Fruit fly (Drosophila melanogaster) whole organism, embryonic: Measurements from ENCODE around the gene SerRS-m.
A peak's percentile ranks its signal among the peaks of the same experiment; 100 is the strongest.

Source experiments
- Abd-B ChIP-seq: fragments of 200-800 bp; sonication (Bioruptor generic); optimal IDR thresholded peaks from 2 replicates; lab custom pipeline; 2018; ENCODE audit warnings: missing biosample characterization, mild to moderate bottlenecking, missing genetic modification characterization, moderate library complexity
- Antp ChIP-seq: fragments of 200-800 bp; sonication (Bioruptor generic); optimal IDR thresholded peaks from 3 replicates; lab custom pipeline; 2016; ENCODE audit warnings: missing biosample characterization, missing genetic modification characterization
- CG15601 ChIP-seq: fragments of 200-800 bp; sonication (Bioruptor generic); optimal IDR thresholded peaks from 3 replicates; lab custom pipeline; 2019; ENCODE audit warnings: missing biosample characterization, mild to moderate bottlenecking, missing genetic modification characterization, moderate library complexity
- CG1603 ChIP-seq: fragments of 200-800 bp; sonication (Bioruptor generic); optimal IDR thresholded peaks from 2 replicates; lab custom pipeline; 2019; ENCODE audit warnings: missing biosample characterization, mild to moderate bottlenecking, missing genetic modification characterization, moderate library complexity
- CG18011 ChIP-seq: fragments of 200-800 bp; sonication (Bioruptor generic); optimal IDR thresholded peaks from 2 replicates; lab custom pipeline; 2017; ENCODE audit warnings: missing biosample characterization, missing genetic modification characterization, mild to moderate bottlenecking, moderate library complexity, missing genotype
- CG30020 ChIP-seq: fragments of 200-800 bp; optimal IDR thresholded peaks from 2 replicates; lab custom pipeline; 2019; ENCODE audit warnings: missing biosample characterization, mild to moderate bottlenecking, missing genetic modification characterization, moderate library complexity
- CG33557 ChIP-seq: fragments of 200-800 bp; sonication (Bioruptor generic); optimal IDR thresholded peaks from 2 replicates; lab custom pipeline; 2019; ENCODE audit warnings: missing biosample characterization, mild to moderate bottlenecking, missing genetic modification characterization, moderate library complexity
- CG4617 ChIP-seq: fragments of 200-800 bp; sonication (Bioruptor generic); optimal IDR thresholded peaks from 3 replicates; lab custom pipeline; 2016; ENCODE audit warnings: missing biosample characterization, missing genetic modification characterization, borderline replicate concordance
- CG8924 ChIP-seq: fragments of 200-800 bp; optimal IDR thresholded peaks from 3 replicates; lab custom pipeline; 2019; ENCODE audit warnings: missing biosample characterization, mild to moderate bottlenecking, missing genetic modification characterization, moderate library complexity
- CG9727 ChIP-seq: fragments of 200-800 bp; sonication (Bioruptor generic); optimal IDR thresholded peaks from 3 replicates; lab custom pipeline; 2017; ENCODE audit warnings: missing biosample characterization, mild to moderate bottlenecking, missing genetic modification characterization
- Chrac-16 ChIP-seq: fragments of 200-800 bp; sonication (Bioruptor generic); optimal IDR thresholded peaks from 3 replicates; lab custom pipeline; 2016; ENCODE audit warnings: missing biosample characterization, missing genetic modification characterization
- CoRest ChIP-seq: fragments of 200-800 bp; sonication (Bioruptor generic); optimal IDR thresholded peaks from 3 replicates; lab custom pipeline; 2018; ENCODE audit warnings: missing biosample characterization, mild to moderate bottlenecking, missing genetic modification characterization, moderate library complexity
- Dad ChIP-seq: fragments of 200-800 bp; sonication (Bioruptor generic); optimal IDR thresholded peaks from 3 replicates; lab custom pipeline; 2016; ENCODE audit warnings: missing biosample characterization, missing genetic modification characterization
- Doc2 ChIP-seq: fragments of 200-800 bp; sonication (Bioruptor generic); IDR thresholded peaks from 2 replicates; pipeline ENCODE4 v1.3.6; 2022; ENCODE audit warnings: missing biosample characterization, missing genetic modification characterization
- Drgx ChIP-seq: fragments of 200-800 bp; sonication (Bioruptor generic); IDR thresholded peaks from 2 replicates; pipeline ENCODE4 v1.3.6; 2022; ENCODE audit warnings: missing biosample characterization, missing genetic modification characterization
- E2f1 ChIP-seq: fragments of 200-800 bp; sonication (Bioruptor generic); IDR thresholded peaks from 2 replicates; pipeline ENCODE4 v1.3.6; 2022; ENCODE audit warnings: missing biosample characterization, missing genetic modification characterization
- Eip74EF ChIP-seq, 2 experiments: fragments of 200-800 bp in 1 of 2; fragments of >200 bp in 1 of 2; sonication (Bioruptor generic) in 1 of 2; optimal IDR thresholded peaks; 2 replicates each; lab custom pipeline; 2017 to 2019; ENCODE audit warnings: missing biosample characterization in 2 of 2, missing genetic modification characterization in 2 of 2, mild to moderate bottlenecking in 1 of 2, moderate library complexity in 1 of 2
- Ets97D ChIP-seq: fragments of 200-800 bp; sonication (Bioruptor generic); optimal IDR thresholded peaks from 3 replicates; lab custom pipeline; 2016; ENCODE audit warnings: missing biosample characterization, missing genetic modification characterization
- MESR4 ChIP-seq: fragments of 200-800 bp; sonication (Bioruptor generic); optimal IDR thresholded peaks from 2 replicates; lab custom pipeline; 2018; ENCODE audit warnings: missing biosample characterization, mild to moderate bottlenecking, missing genetic modification characterization, moderate library complexity
- NC2α ChIP-seq: fragments of 200-800 bp; sonication (Bioruptor generic); optimal IDR thresholded peaks from 2 replicates; lab custom pipeline; 2016; ENCODE audit warnings: missing biosample characterization, missing genetic modification characterization
- NFAT ChIP-seq: fragments of 200-800 bp; sonication (Bioruptor generic); IDR thresholded peaks from 2 replicates; pipeline ENCODE4 v1.3.6; 2022; ENCODE audit warnings: missing biosample characterization, missing genetic modification characterization
- Nf-YB ChIP-seq: fragments of 200-800 bp; sonication (Bioruptor generic); optimal IDR thresholded peaks from 3 replicates; lab custom pipeline; 2019; ENCODE audit warnings: missing biosample characterization, mild to moderate bottlenecking, missing genetic modification characterization, moderate library complexity
- Opbp ChIP-seq: fragments of 200-800 bp; sonication (Bioruptor generic); IDR thresholded peaks from 3 replicates; pipeline ENCODE4 v1.3.6; 2022; ENCODE audit warnings: missing biosample characterization, missing genetic modification characterization; ENCODE audit not compliant: partially characterized antibody
- Ptx1 ChIP-seq: fragments of 200-800 bp; sonication (Bioruptor generic); IDR thresholded peaks from 2 replicates; pipeline ENCODE4 v1.3.6; 2022; ENCODE audit warnings: missing biosample characterization, missing genetic modification characterization
- Rfx ChIP-seq: fragments of 200-800 bp; sonication (Bioruptor generic); IDR thresholded peaks from 2 replicates; pipeline ENCODE4 v1.3.6; 2022; ENCODE audit warnings: missing biosample characterization, missing genetic modification characterization
- Side ChIP-seq: fragments of 200-800 bp; sonication (Bioruptor generic); optimal IDR thresholded peaks from 2 replicates; lab custom pipeline; 2016; ENCODE audit warnings: missing biosample characterization, missing genetic modification characterization
- Six4 ChIP-seq: fragments of 200-800 bp; sonication (Bioruptor generic); optimal IDR thresholded peaks from 2 replicates; lab custom pipeline; 2016; ENCODE audit warnings: missing biosample characterization, missing genetic modification characterization
- bcd ChIP-seq: fragments of 200-800 bp; sonication (Bioruptor generic); optimal IDR thresholded peaks from 2 replicates; lab custom pipeline; 2017; ENCODE audit warnings: missing biosample characterization, mild to moderate bottlenecking, missing genetic modification characterization
- bsh ChIP-seq, 2 experiments: fragments of 200-800 bp; sonication (Bioruptor generic); optimal IDR thresholded peaks; 2 replicates each; lab custom pipeline; 2017 to 2018; ENCODE audit warnings: mild to moderate bottlenecking in 2 of 2, missing biosample characterization in 2 of 2, missing genetic modification characterization in 2 of 2, moderate library complexity in 1 of 2
- cas ChIP-seq: fragments of 200-800 bp; sonication (Bioruptor generic); IDR thresholded peaks from 2 replicates; pipeline ENCODE4 v1.3.6; 2022; ENCODE audit warnings: missing biosample characterization, missing genetic modification characterization
- chif ChIP-seq, 2 experiments: fragments of 200-800 bp; sonication (Bioruptor generic); optimal IDR thresholded peaks; 3 replicates each; lab custom pipeline; 2016; ENCODE audit warnings: missing biosample characterization in 2 of 2, missing genetic modification characterization in 2 of 2
- crp ChIP-seq, 2 experiments: fragments of 200-800 bp; sonication (Bioruptor generic); optimal IDR thresholded peaks; 2 replicates in 1 of 2; 3 replicates in 1 of 2; lab custom pipeline; 2017; ENCODE audit warnings: missing biosample characterization in 2 of 2, missing genetic modification characterization in 2 of 2, mild to moderate bottlenecking in 1 of 2, moderate library complexity in 1 of 2
- dysf ChIP-seq: fragments of 200-800 bp; sonication (Bioruptor generic); IDR thresholded peaks from 3 replicates; pipeline ENCODE4 v1.3.6; 2022; ENCODE audit warnings: missing biosample characterization, missing genetic modification characterization
- fu2 ChIP-seq: fragments of 200-800 bp; sonication (Bioruptor generic); optimal IDR thresholded peaks from 2 replicates; lab custom pipeline; 2016; ENCODE audit warnings: missing biosample characterization, missing genetic modification characterization
- grn ChIP-seq: fragments of 200-800 bp; sonication (Bioruptor generic); optimal IDR thresholded peaks from 3 replicates; lab custom pipeline; 2017; ENCODE audit warnings: missing biosample characterization, missing genetic modification characterization
- hbn ChIP-seq: fragments of 200-800 bp; sonication (Bioruptor generic); IDR thresholded peaks from 2 replicates; pipeline ENCODE4 v1.3.6; 2022; ENCODE audit warnings: missing biosample characterization, missing genetic modification characterization; ENCODE audit not compliant: partially characterized antibody
- insv ChIP-seq, 2 experiments: fragments of 200-800 bp; sonication (Bioruptor generic); optimal IDR thresholded peaks; 3 replicates each; lab custom pipeline; 2016 to 2018; ENCODE audit warnings: missing biosample characterization in 2 of 2, missing genetic modification characterization in 2 of 2
- luna ChIP-seq: fragments of 200-800 bp; sonication (Bioruptor generic); optimal IDR thresholded peaks from 2 replicates; lab custom pipeline; 2016; ENCODE audit warnings: missing biosample characterization, missing genetic modification characterization
- pho ChIP-seq: fragments of 200-800 bp; sonication (Bioruptor generic); optimal IDR thresholded peaks from 2 replicates; lab custom pipeline; 2016; ENCODE audit warnings: missing biosample characterization, missing genetic modification characterization
- phol ChIP-seq: fragments of 200-800 bp; sonication (Bioruptor generic); optimal IDR thresholded peaks from 3 replicates; lab custom pipeline; 2018; ENCODE audit warnings: missing biosample characterization, mild to moderate bottlenecking, missing genetic modification characterization, moderate library complexity
- prd ChIP-seq, 3 experiments: fragments of >200 bp in 2 of 3; fragments of 200-800 bp in 1 of 3; sonication (Bioruptor generic) in 1 of 3; optimal IDR thresholded peaks in 2 of 3; IDR thresholded peaks in 1 of 3; 2 replicates in 2 of 3; 3 replicates in 1 of 3; pipeline versions ENCODE4 v1.3.6 to Lab custom; 2017 to 2022; ENCODE audit warnings: missing biosample characterization in 1 of 3, missing genetic modification characterization in 1 of 3
- ro ChIP-seq: fragments of 200-800 bp; sonication (Bioruptor generic); IDR thresholded peaks from 2 replicates; pipeline ENCODE4 v1.3.6; 2022; ENCODE audit warnings: missing biosample characterization, missing genetic modification characterization
- sens ChIP-seq: fragments of 200-800 bp; sonication (Bioruptor generic); peaks from one replicate; lab custom pipeline; 2016; ENCODE audit warnings: missing biosample characterization, missing genetic modification characterization
- shn ChIP-seq: fragments of 200-800 bp; sonication (Bioruptor generic); optimal IDR thresholded peaks from 3 replicates; lab custom pipeline; 2016; ENCODE audit warnings: missing biosample characterization, missing genetic modification characterization
- sob ChIP-seq: fragments of 200-800 bp; sonication (Bioruptor generic); IDR thresholded peaks from 2 replicates; pipeline ENCODE4 v1.3.6; 2022; ENCODE audit warnings: missing biosample characterization, missing genetic modification characterization
- sug ChIP-seq: fragments of 200-800 bp; optimal IDR thresholded peaks from 2 replicates; lab custom pipeline; 2019; ENCODE audit warnings: missing biosample characterization, mild to moderate bottlenecking, missing genetic modification characterization, moderate library complexity
- ttk ChIP-seq: fragments of 200-800 bp; sonication (Bioruptor generic); IDR thresholded peaks from 2 replicates; pipeline ENCODE4 v2.1.2; 2022; ENCODE audit warnings: missing biosample characterization, missing genetic modification characterization
- wdn ChIP-seq: fragments of 200-800 bp; sonication (Bioruptor generic); IDR thresholded peaks from 2 replicates; pipeline ENCODE4 v1.3.6; 2022; ENCODE audit warnings: missing biosample characterization, missing genetic modification characterization
- wor ChIP-seq: fragments of 200-800 bp; sonication (Bioruptor generic); IDR thresholded peaks from 2 replicates; pipeline ENCODE4 v1.3.6; 2022; ENCODE audit warnings: missing biosample characterization, missing genetic modification characterization
- zfh1 ChIP-seq: fragments of 200-800 bp; sonication (Bioruptor generic); IDR thresholded peaks from 3 replicates; pipeline ENCODE4 v1.3.6; 2022; ENCODE audit warnings: missing biosample characterization, missing genetic modification characterization

The SerRS-m gene

dm6 chr3R:15332994-15333393 lies 7.5 kb upstream of the SerRS-m start, which contains the start of the genes Fkbp39 and Cyfip (continued):
- TF ChIP-seq cas (GFP tag; lab: Robert Waterston, UW) = no peak; the same call in 1 of the 2 replicates
- peak; percentile 65 for TF ChIP-seq hbn
- peak in 1 of 2 experiments; percentile 43 for TF ChIP-seq insv (GFP tag; optimal IDR thresholded peaks at IDR 0.05; lab: Kevin White, UChicago)
- TF ChIP-seq Nf-YB (GFP tag; lab: Kevin White, UChicago) = peak; percentile 48
- TF ChIP-seq ttk (GFP tag; lab: Robert Waterston, UW) = no peak
- peak; percentile 95 for TF ChIP-seq Ets97D (GFP tag; lab: Kevin White, UChicago)
- no peak for TF ChIP-seq Eip74EF (GFP tag; optimal IDR thresholded peaks at IDR 0.05; lab: Kevin White, UChicago)
- no peak for TF ChIP-seq grn
- peak in 1 of 2 experiments; percentile 36 for TF ChIP-seq chif (GFP tag; optimal IDR thresholded peaks at IDR 0.05; lab: Kevin White, UChicago)
- peak; percentile 91 for TF ChIP-seq sens (GFP tag; lab: Kevin White, UChicago)
- peak; percentile 41; the same call in 1 of the 2 replicates for TF ChIP-seq NFAT
- no peak for TF ChIP-seq bcd
- peak; percentile 40 for TF ChIP-seq CG8924 (tag; lab: Kevin White, UChicago)
- peak; percentile 64 for TF ChIP-seq sug
- TF ChIP-seq fu2 = peak; percentile 47
- TF ChIP-seq dysf (GFP tag; lab: Robert Waterston, UW) = 0 out of 3 replicates have a peak, but pooled peaks have one; percentile 21
- TF ChIP-seq Side = peak; percentile 67
- no peak for TF ChIP-seq wdn (GFP tag; lab: Robert Waterston, UW)
- TF ChIP-seq Ptx1 (GFP tag; lab: Robert Waterston, UW) = peak; percentile 39; the same call in 1 of the 2 replicates
- TF ChIP-seq CG9727 = peak; percentile 2
- peak; percentile 47 for TF ChIP-seq CG18011
- no peak; the same call in 1 of the 2 replicates for TF ChIP-seq E2f1
- TF ChIP-seq Antp (GFP tag; lab: Kevin White, UChicago) = peak; percentile 63
- TF ChIP-seq NC2α = no peak
- TF ChIP-seq Chrac-16 (GFP tag; lab: Kevin White, UChicago) = peak; percentile 40
- peak; percentile 94 for TF ChIP-seq MESR4
- peak; percentile 36 for TF ChIP-seq Six4
- peak; percentile 83 for TF ChIP-seq phol (tag; lab: Kevin White, UChicago)
- no peak for TF ChIP-seq wor
- no peak for TF ChIP-seq zfh1 (GFP tag; lab: Robert Waterston, UW)
- peak; percentile 48 for TF ChIP-seq Abd-B (GFP tag; lab: Kevin White, UChicago)
- TF ChIP-seq crp (GFP tag; optimal IDR thresholded peaks at IDR 0.05; lab: Kevin White, UChicago) = peak in 1 of 2 experiments; percentile 52
- peak; percentile 81 for TF ChIP-seq sob (GFP tag; lab: Robert Waterston, UW)
- TF ChIP-seq ro (GFP tag; lab: Robert Waterston, UW) = no peak
- peak in 1 of 2 experiments; percentile 16 for TF ChIP-seq bsh (GFP tag; optimal IDR thresholded peaks at IDR 0.05; lab: Kevin White, UChicago)
- TF ChIP-seq Drgx (GFP tag; lab: Robert Waterston, UW) = no peak
- TF ChIP-seq CG30020 (tag; lab: Kevin White, UChicago) = peak; percentile 40
- TF ChIP-seq Rfx (GFP tag; lab: Robert Waterston, UW) = peak; percentile 84
- peak; percentile 59 for TF ChIP-seq Dad (GFP tag; lab: Kevin White, UChicago)
- TF ChIP-seq pho = peak; percentile 69
- TF ChIP-seq shn (GFP tag; lab: Kevin White, UChicago) = peak; percentile 49
- peak; percentile 7 for TF ChIP-seq luna (GFP tag; lab: Kevin White, UChicago)
- no peak for TF ChIP-seq prd (optimal IDR thresholded peaks at IDR 0.05; lab: Kevin White, UChicago)
- peak; percentile 46; the same call in 2 of the 3 replicates for TF ChIP-seq prd (GFP tag; IDR thresholded peaks at IDR 0.05; lab: Robert Waterston, UW)
- TF ChIP-seq CoRest = peak; percentile 13
- TF ChIP-seq CG1603 (tag; lab: Kevin White, UChicago) = peak; percentile 93
- TF ChIP-seq CG15601 (tag; lab: Kevin White, UChicago) = peak; percentile 53
- peak; percentile 83 for TF ChIP-seq Opbp (GFP tag; lab: Robert Waterston, UW)
- TF ChIP-seq Doc2 (GFP tag; lab: Robert Waterston, UW) = no peak
- no peak for TF ChIP-seq CG33557 (GFP tag; lab: Kevin White, UChicago)
- peak; percentile 98 for TF ChIP-seq CG4617 (GFP tag; lab: Kevin White, UChicago)
